Worm (Caenorhabditis elegans): ENCODE measurements around the gene C35B1.2.

The C35B1.2 gene

DNA sequence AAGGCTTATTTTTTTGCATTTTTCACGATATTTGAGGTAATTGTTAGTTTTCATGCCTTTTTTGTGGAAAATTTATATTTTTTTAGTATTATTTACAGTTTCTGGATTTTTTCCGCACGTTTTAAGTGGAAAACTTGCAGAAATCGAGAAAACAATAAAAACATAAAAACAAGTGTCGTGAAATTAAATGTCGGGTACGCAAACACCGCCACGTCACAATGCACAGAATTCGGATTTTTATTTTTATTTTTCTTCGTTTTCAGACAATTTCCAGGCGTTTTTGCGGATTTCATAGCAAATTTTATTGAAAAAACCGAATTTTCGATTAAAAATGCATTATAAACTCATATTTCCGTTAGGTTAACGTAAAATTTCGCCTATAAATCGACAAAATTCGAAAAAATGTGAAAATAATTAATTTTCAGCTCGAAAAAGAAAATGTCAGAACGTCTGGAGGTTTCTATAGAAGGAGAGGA is at the start of gene C35B1.2 (continued):
- TF ChIP-seq akir-1 (GFP tag; optimal IDR thresholded peaks at IDR 0.05) (no peak), ekl-4 (GFP tag; IDR thresholded peaks at IDR 0.05) (no peak), ceh-58 (GFP tag; IDR thresholded peaks at IDR 0.05) (no peak), D2030.7 (GFP tag; IDR thresholded peaks at IDR 0.05) (no peak), ZK185.1 (tag; optimal IDR thresholded peaks at IDR 0.05; ENCODE audit: poor library complexity, severe bottlenecking) (no peak), sptf-2 (GFP tag; optimal IDR thresholded peaks at IDR 0.05) (no peak), snpc-1.3 (tag; optimal IDR thresholded peaks at IDR 0.05; ENCODE audit: insufficient read depth) (no peak), lsl-1 (GFP tag; optimal IDR thresholded peaks at IDR 0.05) (peak; percentile 5), nhr-90 (tag; optimal IDR thresholded peaks at IDR 0.05) (no peak), F55B11.4 (tag; optimal IDR thresholded peaks at IDR 0.05; ENCODE audit: borderline replicate concordance, insufficient read depth) (no peak), attf-3 (GFP tag; conservative IDR thresholded peaks at IDR 0.05) (no peak), let-607 (tag; optimal IDR thresholded peaks at IDR 0.05) (no peak), F22D6.2 (tag; optimal IDR thresholded peaks at IDR 0.05) (no peak), ceh-40 (GFP tag; IDR thresholded peaks at IDR 0.05) (no peak)

DNA sequence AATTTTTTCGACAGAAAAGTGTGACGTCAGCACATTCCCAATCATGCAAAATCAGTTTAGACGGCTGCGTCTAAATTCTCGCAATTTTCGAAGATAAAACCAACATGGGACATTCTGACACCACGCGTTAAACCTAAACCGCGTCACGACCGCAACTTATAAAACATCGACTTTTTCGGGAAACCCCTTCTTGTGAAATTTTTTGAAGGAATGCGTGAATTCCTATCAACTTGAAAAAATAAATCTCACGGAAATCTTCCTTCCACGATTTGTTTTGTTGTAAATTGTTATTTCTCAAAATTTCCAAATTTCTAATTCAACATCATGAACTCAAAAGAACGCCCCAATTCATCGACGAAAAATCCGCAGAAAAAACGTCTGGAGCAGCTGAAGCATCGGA is 46.0 kb upstream of the C35B1.2 start, which contains the start of gene F35F11.2:
F35F11.2 (plus strand) TSS at position 301 of the 400 bp plus-strand sequence.
- TF ChIP-seq rcor-1 (GFP tag; IDR thresholded peaks at IDR 0.05) (no peak), F57A8.1 (GFP tag; optimal IDR thresholded peaks at IDR 0.05) (no peak), K12H6.12 (tag; optimal IDR thresholded peaks at IDR 0.05) (no peak), mel-28 (tag; optimal IDR thresholded peaks at IDR 0.05; ENCODE audit: borderline replicate concordance) (no peak), dpff-1 (tag; optimal IDR thresholded peaks at IDR 0.05) (no peak), attf-6 (GFP tag; IDR thresholded peaks at IDR 0.05) (no peak), snpc-3.4 (tag; optimal IDR thresholded peaks at IDR 0.05) (no peak), ceh-58 (GFP tag; IDR thresholded peaks at IDR 0.05) (no peak), atf-7 (tag; optimal IDR thresholded peaks at IDR 0.05) (no peak), ccch-3 (GFP tag; optimal IDR thresholded peaks at IDR 0.05) (no peak)

DNA sequence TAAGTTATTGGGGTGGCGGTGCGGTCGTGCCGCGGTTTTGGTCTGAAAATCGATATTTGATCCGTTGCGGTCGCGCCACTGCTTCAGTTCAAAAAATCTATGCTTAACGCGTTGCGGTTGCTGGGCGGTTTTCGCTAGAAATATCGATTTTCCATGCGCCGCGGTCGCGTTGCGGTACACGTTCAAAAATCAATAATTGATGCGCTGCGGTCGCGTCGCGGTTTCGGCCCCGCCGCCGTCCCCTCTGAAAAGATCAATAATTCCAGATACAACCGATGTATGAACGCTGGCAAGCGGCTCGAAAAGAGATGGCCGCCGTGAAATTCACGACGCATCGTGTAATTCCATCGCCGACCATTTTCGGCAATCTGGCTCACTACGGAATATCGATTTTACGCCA is 45.0 kb upstream of the C35B1.2 start:
- TF ChIP-seq egl-18 (GFP tag; IDR thresholded peaks at IDR 0.05), result no peak
- TF ChIP-seq zfh-2 (GFP tag; conservative IDR thresholded peaks at IDR 0.05), result peak; percentile 59

DNA sequence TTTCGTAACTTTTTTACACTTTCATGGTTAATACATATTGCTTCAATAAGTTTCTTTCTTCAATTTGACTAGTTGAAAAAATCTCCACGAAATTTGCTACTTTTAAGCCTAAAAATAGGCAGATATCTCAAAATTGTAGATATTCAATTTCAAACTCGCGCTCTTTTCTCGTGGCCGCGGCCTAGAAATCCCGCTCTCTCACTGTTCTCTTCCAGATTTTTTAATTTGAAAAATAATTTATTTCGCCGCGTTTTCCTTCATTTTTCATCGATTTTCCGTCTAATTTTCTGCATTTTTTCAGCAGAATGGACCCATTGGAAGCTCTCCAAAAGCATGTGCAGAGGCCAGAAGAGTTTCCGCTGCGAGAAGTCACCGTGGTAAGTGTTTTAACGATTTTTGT is 43.7 kb upstream of the C35B1.2 start, which contains the start of gene cdc-73:
cdc-73 (plus strand) TSS at position 302 of the 400 bp plus-strand sequence.
- TF ChIP-seq mcd-1 (GFP tag; IDR thresholded peaks at IDR 0.05) (peak; percentile 38; the same call in 1 of the 2 replicates), hsf-1 (GFP tag; IDR thresholded peaks at IDR 0.05) (no peak), lin-54 (GFP tag; optimal IDR thresholded peaks at IDR 0.05) (peak; percentile 91), unc-130 (GFP tag; optimal IDR thresholded peaks at IDR 0.05) (peak; percentile 29), nfyb-1 (GFP tag; IDR thresholded peaks at IDR 0.05) (no peak), attf-5 (GFP tag; optimal IDR thresholded peaks at IDR 0.05) (peak; percentile 6), egl-44 (GFP tag; IDR thresholded peaks at IDR 0.05) (no peak), hlh-12 (tag; optimal IDR thresholded peaks at IDR 0.05) (no peak), madf-6 (GFP tag; IDR thresholded peaks at IDR 0.05) (no peak), B0336.3 (GFP tag; IDR thresholded peaks at IDR 0.05) (no peak), xnd-1 (tag; optimal IDR thresholded peaks at IDR 0.05) (no peak), ztf-28 (GFP tag; IDR thresholded peaks at IDR 0.05) (peak; percentile 70; the same call in 1 of the 2 replicates), pha-4 (tag; optimal IDR thresholded peaks at IDR 0.05) (no peak), ztf-22 (GFP tag; optimal IDR thresholded peaks at IDR 0.05) (no peak), F55B11.4 (tag; optimal IDR thresholded peaks at IDR 0.05; ENCODE audit: borderline replicate concordance, insufficient read depth) (no peak), pbrm-1 (GFP tag; IDR thresholded peaks at IDR 0.05) (no peak), ztf-18 (tag; optimal IDR thresholded peaks at IDR 0.05) (peak; percentile 21), dpl-1 (GFP tag; optimal IDR thresholded peaks at IDR 0.05) (peak; percentile 75), die-1 (tag; optimal IDR thresholded peaks at IDR 0.05) (no peak), lag-1 (GFP tag; IDR thresholded peaks at IDR 0.05) (no peak), sea-2 (GFP tag; IDR thresholded peaks at IDR 0.05) (no peak)

Measured in whole organism, young adult.